Worm (Caenorhabditis elegans) whole organism, mixed stage, embryonic: ENCODE results near the gene T24E12.11.

Experiments
- M03D4.4 ChIP-seq: sonication (generic microtip); optimal IDR thresholded peaks from 2 replicates; lab custom pipeline; 2017; ENCODE audit warnings: mild to moderate bottlenecking, missing genetic modification characterization, missing compliant biosample characterization
- bed-3 ChIP-seq: fragments of 200-800 bp; sonication (Bioruptor generic); optimal IDR thresholded peaks from 3 replicates; lab custom pipeline; 2018; ENCODE audit warnings: mild to moderate bottlenecking, missing genetic modification characterization, moderate library complexity, missing compliant biosample characterization
- ceh-39 ChIP-seq: fragments of 150-350 bp; optimal IDR thresholded peaks from 2 replicates; lab custom pipeline; 2014; ENCODE audit warnings: missing biosample characterization, missing genetic modification characterization
- ceh-43 ChIP-seq: fragments of 200-800 bp; sonication (Bioruptor generic); optimal IDR thresholded peaks from 2 replicates; lab custom pipeline; 2018; ENCODE audit warnings: mild to moderate bottlenecking, missing genetic modification characterization, moderate library complexity, missing compliant biosample characterization
- ceh-83 ChIP-seq: fragments of 200-800 bp; sonication (Bioruptor generic); optimal IDR thresholded peaks from 2 replicates; lab custom pipeline; 2018; ENCODE audit warnings: mild to moderate bottlenecking, missing genetic modification characterization, missing compliant biosample characterization
- ces-1 ChIP-seq: fragments of 150-350 bp; optimal IDR thresholded peaks from 2 replicates; lab custom pipeline; 2014; ENCODE audit warnings: missing biosample characterization, missing genetic modification reagents, missing genetic modification characterization
- cnd-1 ChIP-seq: fragments of 200-800 bp; sonication (Bioruptor generic); optimal IDR thresholded peaks from 2 replicates; lab custom pipeline; 2018; ENCODE audit warnings: mild to moderate bottlenecking, missing genetic modification characterization, missing compliant biosample characterization
- drap-1 ChIP-seq: fragments of 200-800 bp; sonication (Bioruptor generic); optimal IDR thresholded peaks from 3 replicates; lab custom pipeline; 2018; ENCODE audit warnings: mild to moderate bottlenecking, missing genetic modification characterization, missing compliant biosample characterization
- elt-1 ChIP-seq: sonication (generic microtip); optimal IDR thresholded peaks from 2 replicates; lab custom pipeline; 2017; ENCODE audit warnings: missing genetic modification characterization, mild to moderate bottlenecking, missing compliant biosample characterization, antibody characterized with exemption, moderate library complexity, borderline replicate concordance; ENCODE audit not compliant: insufficient read depth
- elt-3 ChIP-seq: fragments of 150-350 bp; optimal IDR thresholded peaks from 2 replicates; lab custom pipeline; 2014; ENCODE audit warnings: missing biosample characterization, missing genetic modification characterization
- flh-1 ChIP-seq: fragments of 200-800 bp; sonication (Bioruptor generic); optimal IDR thresholded peaks from 2 replicates; lab custom pipeline; 2018; ENCODE audit warnings: mild to moderate bottlenecking, missing genetic modification characterization, moderate library complexity, missing compliant biosample characterization
- ham-2 ChIP-seq: fragments of 200-800 bp; sonication (Bioruptor generic); optimal IDR thresholded peaks from 2 replicates; lab custom pipeline; 2018; ENCODE audit warnings: mild to moderate bottlenecking, missing genetic modification characterization, missing compliant biosample characterization
- hlh-1 ChIP-seq: fragments of 150-350 bp; optimal IDR thresholded peaks from 2 replicates; lab custom pipeline; 2014; ENCODE audit warnings: missing biosample characterization, missing genetic modification reagents, missing genetic modification characterization
- lin-13 ChIP-seq: fragments of 150-350 bp; optimal IDR thresholded peaks from 2 replicates; lab custom pipeline; 2014; ENCODE audit warnings: missing biosample characterization, missing genetic modification characterization
- lin-32 ChIP-seq: fragments of 200-800 bp; sonication (Bioruptor generic); optimal IDR thresholded peaks from 2 replicates; lab custom pipeline; 2018; ENCODE audit warnings: mild to moderate bottlenecking, missing genetic modification characterization, missing compliant biosample characterization
- lsy-2 ChIP-seq: fragments of 150-350 bp; optimal IDR thresholded peaks from 2 replicates; lab custom pipeline; 2014; ENCODE audit warnings: missing biosample characterization, missing genetic modification characterization
- mab-5 ChIP-seq: fragments of 150-350 bp; optimal IDR thresholded peaks from 2 replicates; lab custom pipeline; 2014; ENCODE audit warnings: missing biosample characterization, missing genetic modification characterization
- mep-1 ChIP-seq: fragments of 150-350 bp; optimal IDR thresholded peaks from 2 replicates; lab custom pipeline; 2017; ENCODE audit warnings: missing biosample characterization, missing genetic modification reagents, missing genetic modification characterization, inconsistent platforms
- mls-2 ChIP-seq: sonication (generic microtip); optimal IDR thresholded peaks from 2 replicates; lab custom pipeline; 2016; ENCODE audit warnings: mild to moderate bottlenecking, missing genetic modification characterization, moderate library complexity, missing compliant biosample characterization
- nhr-2 ChIP-seq: fragments of 150-350 bp; optimal IDR thresholded peaks from 2 replicates; lab custom pipeline; 2014; ENCODE audit warnings: missing biosample characterization, missing genetic modification characterization
- nhr-237 ChIP-seq: fragments of 150-350 bp; optimal IDR thresholded peaks from 2 replicates; lab custom pipeline; 2014; ENCODE audit warnings: missing biosample characterization, missing genetic modification characterization
- nhr-28 ChIP-seq: fragments of 150-350 bp; optimal IDR thresholded peaks from 2 replicates; lab custom pipeline; 2014; ENCODE audit warnings: missing biosample characterization, missing genetic modification characterization
- nhr-76 ChIP-seq: sonication (generic microtip); optimal IDR thresholded peaks from 2 replicates; lab custom pipeline; 2017; ENCODE audit warnings: missing biosample characterization, missing genetic modification characterization
- pha-4 ChIP-seq: fragments of 150-350 bp; optimal IDR thresholded peaks from 2 replicates; lab custom pipeline; 2018; ENCODE audit warnings: missing biosample characterization, missing genetic modification reagents, missing genetic modification characterization
- sem-2 ChIP-seq: fragments of 200-800 bp; sonication (Bioruptor generic); optimal IDR thresholded peaks from 2 replicates; lab custom pipeline; 2018; ENCODE audit warnings: mild to moderate bottlenecking, missing genetic modification characterization, missing compliant biosample characterization
- snpc-4 ChIP-seq: fragments of 150-350 bp; optimal IDR thresholded peaks from 2 replicates; lab custom pipeline; 2014; ENCODE audit warnings: missing biosample characterization, missing genetic modification characterization
- sptf-1 ChIP-seq: sonication (generic microtip); optimal IDR thresholded peaks from 2 replicates; lab custom pipeline; 2017; ENCODE audit warnings: mild to moderate bottlenecking, missing genetic modification characterization, moderate library complexity, missing compliant biosample characterization
- tbx-8 ChIP-seq: fragments of 200-800 bp; sonication (Bioruptor generic); optimal IDR thresholded peaks from 2 replicates; lab custom pipeline; 2018; ENCODE audit warnings: mild to moderate bottlenecking, missing genetic modification characterization, moderate library complexity, missing compliant biosample characterization
- unc-120 ChIP-seq: sonication (generic microtip); optimal IDR thresholded peaks from 2 replicates; lab custom pipeline; 2017; ENCODE audit warnings: missing genetic modification characterization, missing compliant biosample characterization; ENCODE audit not compliant: poor library complexity, severe bottlenecking
- unc-39 ChIP-seq: fragments of 150-350 bp; optimal IDR thresholded peaks from 2 replicates; lab custom pipeline; 2014; ENCODE audit warnings: missing biosample characterization, missing genetic modification characterization
- unc-62 ChIP-seq: fragments of 150-350 bp; optimal IDR thresholded peaks from 2 replicates; lab custom pipeline; 2014; ENCODE audit warnings: missing biosample characterization, missing genetic modification reagents, missing genetic modification characterization

The T24E12.11 gene

DNA sequence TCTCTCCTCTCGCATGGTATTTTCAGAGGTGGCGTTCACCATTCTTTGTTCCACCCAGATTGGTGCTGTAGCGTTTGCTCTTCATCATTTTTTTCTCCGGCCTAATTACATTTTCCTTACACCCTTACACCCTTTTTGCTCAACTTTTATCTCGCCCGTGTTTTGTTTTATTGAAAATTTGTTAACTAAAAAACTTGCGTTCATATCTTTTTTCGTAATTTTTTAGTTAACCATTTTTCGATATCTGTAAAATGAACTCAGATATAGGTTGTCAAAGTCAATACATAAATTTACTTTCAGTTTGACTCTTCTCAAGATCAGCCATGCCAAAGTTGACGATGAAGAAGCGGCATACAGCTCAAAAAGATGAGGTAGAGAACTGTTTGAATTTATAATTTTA is 37.8 kb downstream of the T24E12.11 start, which contains the start of gene F12E12.1:
TSS of gene F12E12.1 (plus strand) at position 301 of the 400 bp plus-strand sequence.
- TF ChIP-seq unc-62 (GFP tag; lab: Kevin White, UChicago) (no peak), sem-2 (GFP tag; lab: Kevin White, UChicago) (no peak), bed-3 (GFP tag; lab: Kevin White, UChicago) (no peak), unc-39 (no peak), lin-13 (tag; lab: Kevin White, UChicago) (no peak), nhr-28 (tag; lab: Kevin White, UChicago) (no peak), elt-3 (tag; lab: Kevin White, UChicago) (no peak), hlh-1 (no peak), pha-4 (no peak), snpc-4 (tag; lab: Kevin White, UChicago) (no peak), nhr-76 (tag; lab: Kevin White, UChicago) (no peak), flh-1 (no peak), elt-1 (tag; lab: Kevin White, UChicago) (no peak), sptf-1 (no peak), tbx-8 (no peak), ceh-83 (GFP tag; lab: Kevin White, UChicago) (no peak), ceh-43 (no peak), M03D4.4 (tag; lab: Kevin White, UChicago) (no peak), mep-1 (no peak), cnd-1 (no peak)
- TF ChIP-seq, all 35 proteins: peak for 0

DNA sequence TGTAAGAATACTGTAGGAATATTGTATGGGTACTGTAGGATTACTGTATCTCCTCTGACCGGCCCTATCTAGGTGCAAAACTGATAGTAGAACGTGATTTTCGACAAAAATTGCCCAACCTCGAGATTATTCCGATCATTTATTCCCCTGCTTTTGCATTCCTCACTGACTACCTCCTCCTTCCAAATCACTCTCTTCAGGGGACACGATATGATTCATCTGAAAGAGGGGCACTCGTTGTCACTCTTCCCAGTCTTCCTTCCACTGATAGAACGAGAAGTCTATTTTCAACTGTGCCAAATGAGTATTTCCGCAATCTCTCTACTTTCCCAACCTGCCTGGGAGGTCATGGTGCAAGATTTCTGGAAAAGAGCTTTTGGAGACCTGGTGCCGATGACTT is 39.7 kb downstream of the T24E12.11 start, which contains the start of gene F12E12.2:
TSS of gene F12E12.2 (plus strand) at position 301 of the 400 bp plus-strand sequence.
- no peak for TF ChIP-seq lin-13 (tag; lab: Kevin White, UChicago)
- no peak for TF ChIP-seq ceh-43
- TF ChIP-seq ceh-39 (tag; lab: Kevin White, UChicago) = no peak
- no peak for TF ChIP-seq nhr-237 (tag; lab: Kevin White, UChicago)
- TF ChIP-seq unc-120 (tag; lab: Kevin White, UChicago) = no peak
- TF ChIP-seq mls-2 (tag; lab: Kevin White, UChicago) = no peak
- no peak for TF ChIP-seq unc-62 (GFP tag; lab: Kevin White, UChicago)
- TF ChIP-seq cnd-1 = no peak
- no peak for TF ChIP-seq sptf-1
- no peak for TF ChIP-seq mep-1
- TF ChIP-seq ceh-83 (GFP tag; lab: Kevin White, UChicago) = no peak
- no peak for TF ChIP-seq ham-2 (GFP tag; lab: Kevin White, UChicago)
- TF ChIP-seq drap-1 = no peak
- TF ChIP-seq sem-2 (GFP tag; lab: Kevin White, UChicago) = no peak
- no peak for TF ChIP-seq nhr-28 (tag; lab: Kevin White, UChicago)
- TF ChIP-seq nhr-76 (tag; lab: Kevin White, UChicago) = no peak
- TF ChIP-seq ces-1 (GFP tag; lab: Kevin White, UChicago) = no peak
- no peak for TF ChIP-seq unc-39
- TF ChIP-seq mab-5 = no peak
- TF ChIP-seq, all 35 proteins: peak for 0

DNA sequence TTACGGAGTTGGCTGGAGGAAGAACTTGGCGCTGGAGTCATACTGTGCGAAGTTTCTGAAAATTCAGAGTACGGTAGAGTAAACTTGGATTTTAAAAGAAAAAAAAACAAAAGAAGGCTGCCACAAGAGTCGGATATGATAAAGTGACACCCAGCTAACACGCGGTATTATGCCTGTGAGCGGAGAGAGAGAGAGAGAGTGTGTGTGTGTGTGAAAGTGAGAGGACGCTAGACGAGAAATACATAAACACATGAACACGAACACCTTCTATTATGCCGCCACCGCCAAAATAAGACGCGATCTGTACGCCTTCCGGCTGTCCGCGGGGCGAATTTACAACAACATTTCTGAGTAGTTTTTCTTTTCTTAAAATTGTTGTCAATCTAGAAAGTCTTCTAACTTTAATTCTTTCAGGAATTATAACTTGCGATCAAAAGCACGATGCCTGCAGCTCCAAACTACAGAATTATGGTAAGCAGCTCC is 42.4 kb downstream of the T24E12.11 start, which contains the start of gene F12E12.6:
TSS of gene F12E12.6 (minus strand) at position 51 of the 483 bp plus-strand sequence.
- no peak for TF ChIP-seq unc-39
- no peak for TF ChIP-seq tbx-8
- TF ChIP-seq elt-1 (tag; lab: Kevin White, UChicago) = no peak
- TF ChIP-seq cnd-1 = no peak
- no peak for TF ChIP-seq ces-1 (GFP tag; lab: Kevin White, UChicago)
- TF ChIP-seq ham-2 (GFP tag; lab: Kevin White, UChicago) = no peak
- TF ChIP-seq hlh-1 = no peak
- TF ChIP-seq drap-1 = no peak
- TF ChIP-seq M03D4.4 (tag; lab: Kevin White, UChicago) = no peak
- no peak for TF ChIP-seq nhr-76 (tag; lab: Kevin White, UChicago)
- no peak for TF ChIP-seq unc-120 (tag; lab: Kevin White, UChicago)
- TF ChIP-seq sem-2 (GFP tag; lab: Kevin White, UChicago) = no peak
- no peak for TF ChIP-seq mab-5
- no peak for TF ChIP-seq lsy-2 (tag; lab: Kevin White, UChicago)

DNA sequence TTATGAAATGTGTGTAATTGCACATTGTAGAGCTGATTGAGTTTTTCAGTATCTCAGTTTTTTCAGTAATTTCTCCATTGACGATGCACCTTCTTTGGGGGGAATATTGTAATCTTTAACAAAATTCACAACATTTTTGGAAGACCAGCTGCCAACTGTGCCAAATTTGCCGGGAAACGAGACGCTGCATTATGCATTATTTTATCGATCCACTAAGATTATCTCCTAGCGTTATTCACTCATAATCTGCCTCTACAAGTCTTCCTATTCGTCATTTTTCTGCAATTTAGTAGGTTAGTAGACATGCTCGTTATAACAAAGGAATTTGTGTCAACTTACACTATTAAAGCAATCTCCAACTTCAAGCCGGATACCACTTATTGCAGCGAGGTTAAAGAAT is 47.6 kb downstream of the T24E12.11 start, which contains the start of the genes sdz-12 and bath-31:
TSS of gene sdz-12 (minus strand) at position 101 of the 400 bp plus-strand sequence.
TSS of gene bath-31 (plus strand) at position 251 of the 400 bp plus-strand sequence.
- no peak for TF ChIP-seq mep-1
- TF ChIP-seq nhr-76 (tag; lab: Kevin White, UChicago) = no peak
- no peak for TF ChIP-seq drap-1
- TF ChIP-seq nhr-2 = no peak
- no peak for TF ChIP-seq lin-32 (GFP tag; lab: Kevin White, UChicago)
- TF ChIP-seq hlh-1 = no peak
- TF ChIP-seq, all 35 proteins: peak for 0
